Worm (Caenorhabditis elegans) whole organism, midembryonic: ENCODE results near the gene clec-148.

Source experiments
- T22C8.4 ChIP-seq: fragments of 200-800 bp; sonication (Bioruptor generic); IDR thresholded peaks from 2 replicates; pipeline ENCODE4 v1.3.6; 2022; ENCODE audit warnings: missing genetic modification characterization, missing compliant biosample characterization
- cog-1 ChIP-seq: sonication (generic microtip); optimal IDR thresholded peaks from 2 replicates; lab custom pipeline; 2016; ENCODE audit warnings: missing genetic modification characterization, missing compliant biosample characterization
- flt-1 ChIP-seq: fragments of 200-800 bp; sonication (Bioruptor generic); IDR thresholded peaks from 2 replicates; pipeline ENCODE4 v1.3.6; 2022; ENCODE audit warnings: missing genetic modification characterization, missing compliant biosample characterization
- klf-2 ChIP-seq: fragments of 200-800 bp; sonication (Bioruptor generic); conservative IDR thresholded peaks from 2 replicates; pipeline ENCODE4 v1.3.6; 2022; ENCODE audit warnings: missing genetic modification reagents, missing genetic modification characterization, missing compliant biosample characterization
- med-1 ChIP-seq: sonication (generic microtip); optimal IDR thresholded peaks from 2 replicates; lab custom pipeline; 2017; ENCODE audit warnings: missing genetic modification characterization, mild to moderate bottlenecking, missing compliant biosample characterization, antibody characterized with exemption, missing genetic modification reagents; ENCODE audit not compliant: insufficient read depth
- ref-1 ChIP-seq: fragments of 200-800 bp; sonication (Bioruptor generic); conservative IDR thresholded peaks from 2 replicates; pipeline ENCODE4 v1.3.6; 2022; ENCODE audit warnings: missing genetic modification reagents, missing genetic modification characterization, missing compliant biosample characterization
- tab-1 ChIP-seq: fragments of 200-800 bp; sonication (Bioruptor generic); IDR thresholded peaks from 2 replicates; pipeline ENCODE4 v1.3.6; 2022; ENCODE audit warnings: missing genetic modification characterization, missing compliant biosample characterization
- ztf-23 ChIP-seq: fragments of 200-800 bp; sonication (Bioruptor generic); IDR thresholded peaks from 2 replicates; pipeline ENCODE4 v1.3.6; 2022; ENCODE audit warnings: missing genetic modification reagents, missing genetic modification characterization, missing compliant biosample characterization
- ztf-29 ChIP-seq: fragments of 200-800 bp; sonication (Bioruptor generic); IDR thresholded peaks from 2 replicates; pipeline ENCODE4 v1.3.6; 2022; ENCODE audit warnings: missing genetic modification reagents, missing genetic modification characterization, missing compliant biosample characterization

The clec-148 gene

ce11 chrIII:179123-179592 lies 3.5 kb upstream of the clec-148 start, which contains the start of gene F40G9.6:
Gene F40G9.6 (plus strand): TSS chrIII:179542.
- TF ChIP-seq tab-1 (no peak), flt-1 (GFP tag; lab: Robert Waterston, UW) (no peak), T22C8.4 (GFP tag; lab: Robert Waterston, UW) (no peak), med-1 (no peak), ztf-23 (GFP tag; lab: Robert Waterston, UW) (no peak), klf-2 (GFP tag; lab: Robert Waterston, UW) (no peak), ztf-29 (GFP tag; lab: Robert Waterston, UW) (no peak), ref-1 (GFP tag; lab: Robert Waterston, UW) (no peak), cog-1 (tag; lab: Kevin White, UChicago) (no peak)

ce11 chrIII:178126-178525 lies 2.5 kb upstream of the clec-148 start:
- no peak for TF ChIP-seq ref-1 (GFP tag; lab: Robert Waterston, UW)
- no peak for TF ChIP-seq ztf-23 (GFP tag; lab: Robert Waterston, UW)
- no peak for TF ChIP-seq klf-2 (GFP tag; lab: Robert Waterston, UW)
- TF ChIP-seq ztf-29 (GFP tag; lab: Robert Waterston, UW) = no peak
- no peak for TF ChIP-seq flt-1 (GFP tag; lab: Robert Waterston, UW)
- TF ChIP-seq T22C8.4 (GFP tag; lab: Robert Waterston, UW) = no peak
- no peak for TF ChIP-seq tab-1
- TF ChIP-seq med-1 = no peak
- no peak for TF ChIP-seq cog-1 (tag; lab: Kevin White, UChicago)

ce11 chrIII:177715-178114 lies 2.1 kb upstream of the clec-148 start, which contains the start of gene F40G9.14:
Gene F40G9.14 (minus strand): TSS chrIII:177815.
- no peak for TF ChIP-seq ref-1 (GFP tag; lab: Robert Waterston, UW)
- TF ChIP-seq flt-1 (GFP tag; lab: Robert Waterston, UW) = no peak
- TF ChIP-seq ztf-23 (GFP tag; lab: Robert Waterston, UW) = no peak
- no peak for TF ChIP-seq T22C8.4 (GFP tag; lab: Robert Waterston, UW)
- TF ChIP-seq med-1 = no peak
- TF ChIP-seq klf-2 (GFP tag; lab: Robert Waterston, UW) = no peak
- no peak for TF ChIP-seq cog-1 (tag; lab: Kevin White, UChicago)
- TF ChIP-seq tab-1 = no peak
- TF ChIP-seq ztf-29 (GFP tag; lab: Robert Waterston, UW) = no peak

ce11 chrIII:173501-173900 lies 2.1 kb downstream of the clec-148 start, which contains the start of gene F40G9.19:
Gene F40G9.19 (plus strand): TSS chrIII:173801.
- TF ChIP-seq ztf-23 (GFP tag; lab: Robert Waterston, UW) = no peak
- no peak for TF ChIP-seq flt-1 (GFP tag; lab: Robert Waterston, UW)
- TF ChIP-seq T22C8.4 (GFP tag; lab: Robert Waterston, UW) = no peak
- no peak for TF ChIP-seq tab-1
- no peak for TF ChIP-seq ref-1 (GFP tag; lab: Robert Waterston, UW)
- TF ChIP-seq ztf-29 (GFP tag; lab: Robert Waterston, UW) = no peak
- TF ChIP-seq med-1 = no peak
- TF ChIP-seq cog-1 (tag; lab: Kevin White, UChicago) = no peak
- no peak for TF ChIP-seq klf-2 (GFP tag; lab: Robert Waterston, UW)

- no peak for TF ChIP-seq ref-1 (GFP tag; lab: Robert Waterston, UW)
- no peak for TF ChIP-seq tab-1
- TF ChIP-seq ztf-23 (GFP tag; lab: Robert Waterston, UW) = no peak
- TF ChIP-seq T22C8.4 (GFP tag; lab: Robert Waterston, UW) = no peak
- TF ChIP-seq klf-2 (GFP tag; lab: Robert Waterston, UW) = no peak
- TF ChIP-seq flt-1 (GFP tag; lab: Robert Waterston, UW) = no peak
- no peak for TF ChIP-seq cog-1 (tag; lab: Kevin White, UChicago)
These were observed 4.0 kb downstream of the clec-148 start, which contains the start of the genes F40G9.9 and F40G9.12 for ce11 chrIII:171617-172016. Gene F40G9.9 (minus strand): TSS chrIII:171717. Gene F40G9.12 (plus strand): TSS chrIII:171847.

ce11 chrIII:169478-169877 lies 6.2 kb downstream of the clec-148 start, which contains the start of gene F40G9.18:
Gene F40G9.18 (minus strand): TSS chrIII:169578.
- TF ChIP-seq med-1 = no peak
- TF ChIP-seq ref-1 (GFP tag; lab: Robert Waterston, UW) = no peak
- TF ChIP-seq flt-1 (GFP tag; lab: Robert Waterston, UW) = no peak

- no peak for TF ChIP-seq tab-1
These were observed 10.2 kb downstream of the clec-148 start, which contains the start of gene F40G9.7 for ce11 chrIII:165390-165789. Gene F40G9.7 (plus strand): TSS chrIII:165690.

- TF ChIP-seq cog-1 (tag; lab: Kevin White, UChicago) (no peak), ztf-23 (GFP tag; lab: Robert Waterston, UW) (no peak), ref-1 (GFP tag; lab: Robert Waterston, UW) (no peak), flt-1 (GFP tag; lab: Robert Waterston, UW) (no peak), T22C8.4 (GFP tag; lab: Robert Waterston, UW) (no peak), klf-2 (GFP tag; lab: Robert Waterston, UW) (no peak)
These were observed 10.9 kb downstream of the clec-148 start, which contains the start of gene F40G9.8 for ce11 chrIII:164775-165174. Gene F40G9.8 (minus strand): TSS chrIII:164875.

- TF ChIP-seq ztf-23 (GFP tag; lab: Robert Waterston, UW) (no peak), tab-1 (no peak), ref-1 (GFP tag; lab: Robert Waterston, UW) (no peak), cog-1 (tag; lab: Kevin White, UChicago) (no peak), T22C8.4 (GFP tag; lab: Robert Waterston, UW) (no peak)
These were observed 16.0 kb downstream of the clec-148 start for ce11 chrIII:159665-160064.

- no peak for TF ChIP-seq flt-1 (GFP tag; lab: Robert Waterston, UW)
- no peak for TF ChIP-seq tab-1
These were observed 16.5 kb downstream of the clec-148 start for ce11 chrIII:159149-159548.
